Fruit fly (Drosophila melanogaster): ENCODE measurements around the gene B-H2.

The B-H2 gene

dm6 chrX:17292050-17292730 lies 22.2 kb upstream of the B-H2 start (continued):
- TF ChIP-seq MESR4 (GFP tag; optimal IDR thresholded peaks at IDR 0.05) (no peak), gsb-n (tag; optimal IDR thresholded peaks at IDR 0.05) (no peak), bab2 (GFP tag; optimal IDR thresholded peaks at IDR 0.05) (peak; percentile 64), E2f2 (GFP tag; IDR thresholded peaks at IDR 0.05) (0 out of 2 replicates have a peak, but pooled peaks have one; percentile 41), CG12391 (tag; optimal IDR thresholded peaks at IDR 0.05) (peak; percentile 71), CG10274 (GFP tag; optimal IDR thresholded peaks at IDR 0.05) (peak; percentile 59), CG31441 (GFP tag; IDR thresholded peaks at IDR 0.05) (peak; percentile 71), sd (tag; optimal IDR thresholded peaks at IDR 0.05) (peak; percentile 28), klu (GFP tag; IDR thresholded peaks at IDR 0.05) (no peak; the same call in 1 of the 2 replicates), CG17361 (GFP tag; IDR thresholded peaks at IDR 0.05) (peak; percentile 78), CG1603 (tag; optimal IDR thresholded peaks at IDR 0.05) (peak; percentile 68), Jarid2 (GFP tag; optimal IDR thresholded peaks at IDR 0.05) (no peak), fd3F (GFP tag; optimal IDR thresholded peaks at IDR 0.05) (peak; percentile 64), Mrtf (GFP tag; IDR thresholded peaks at IDR 0.05) (no peak), slp2 (GFP tag; optimal IDR thresholded peaks at IDR 0.05) (peak; percentile 33), tup (GFP tag; optimal IDR thresholded peaks at IDR 0.05) (no peak), CG30431 (GFP tag; optimal IDR thresholded peaks at IDR 0.05) (no peak), nau (GFP tag; optimal IDR thresholded peaks at IDR 0.05) (peak; percentile 52), Kr (GFP tag; optimal IDR thresholded peaks at IDR 0.05) (no peak), ase (GFP tag; IDR thresholded peaks at IDR 0.05) (0 out of 3 replicates have a peak, but pooled peaks have one; percentile 33), Med (GFP tag) (peak; percentile 89), CG18764 (GFP tag; optimal IDR thresholded peaks at IDR 0.05) (peak; percentile 2), CG31365 (tag; optimal IDR thresholded peaks at IDR 0.05) (peak; percentile 35), ATbp (GFP tag; optimal IDR thresholded peaks at IDR 0.05) (peak; percentile 58), Hsf (GFP tag; optimal IDR thresholded peaks at IDR 0.05) (peak; percentile 71), esg (GFP tag; conservative IDR thresholded peaks at IDR 0.05) (peak; percentile 44), CG2678 (tag; optimal IDR thresholded peaks at IDR 0.05) (peak; percentile 88), Adf1 (GFP tag; IDR thresholded peaks at IDR 0.05) (no peak; the same call in 1 of the 2 replicates), dimm (GFP tag; IDR thresholded peaks at IDR 0.05) (no peak), Deaf1 (tag; optimal IDR thresholded peaks at IDR 0.05) (peak; percentile 46), NFAT (GFP tag; IDR thresholded peaks at IDR 0.05) (no peak), yki (optimal IDR thresholded peaks at IDR 0.05) (no peak), GATAe (GFP tag; conservative IDR thresholded peaks at IDR 0.05) (no peak), fd102C (GFP tag; optimal IDR thresholded peaks at IDR 0.05) (no peak), CG2712 (tag; optimal IDR thresholded peaks at IDR 0.05) (peak; percentile 68), sob (GFP tag; IDR thresholded peaks at IDR 0.05) (peak; percentile 64; the same call in 1 of the 2 replicates), her (GFP tag; optimal IDR thresholded peaks at IDR 0.05) (peak; percentile 15), CG10979 (tag; optimal IDR thresholded peaks at IDR 0.05) (peak; percentile 55), vnd (GFP tag; IDR thresholded peaks at IDR 0.05; ENCODE audit: partially characterized antibody) (no peak), CG6854 (GFP tag; optimal IDR thresholded peaks at IDR 0.05) (peak; percentile 40), Six4 (GFP tag; optimal IDR thresholded peaks at IDR 0.05) (peak; percentile 16), row (GFP tag; IDR thresholded peaks at IDR 0.05) (peak; percentile 79), ham (GFP tag; IDR thresholded peaks at IDR 0.05) (no peak), ash1 (GFP tag; optimal IDR thresholded peaks at IDR 0.05) (no peak), salm (tag; optimal IDR thresholded peaks at IDR 0.05) (peak; percentile 58), CG10321 (GFP tag; IDR thresholded peaks at IDR 0.05) (no peak), CG17186 (GFP tag; optimal IDR thresholded peaks at IDR 0.05) (no peak), zen2 (GFP tag; IDR thresholded peaks at IDR 0.05; ENCODE audit: partially characterized antibody) (no peak), CG3847 (GFP tag; IDR thresholded peaks at IDR 0.05) (peak; percentile 55), Sox100B (GFP tag; optimal IDR thresholded peaks at IDR 0.05) (peak; percentile 81)

Data from whole organism, embryonic.